Fruit fly (Drosophila melanogaster): Measurements from ENCODE around the gene swm.
A peak's percentile ranks its signal among the peaks of the same experiment; 100 is the strongest.

The swm gene

dm6 chr2L:19528308-19528707, 35.3 kb downstream of the swm start (continued):
- TF ChIP-seq CG8281 (tag; optimal IDR thresholded peaks at IDR 0.05) (peak; percentile 80), CG2202 (tag; optimal IDR thresholded peaks at IDR 0.05) (peak; percentile 49), CG7928 (GFP tag; optimal IDR thresholded peaks at IDR 0.05) (peak; percentile 81), cwo (GFP tag; optimal IDR thresholded peaks at IDR 0.05) (peak; percentile 97), eve (GFP tag; optimal IDR thresholded peaks at IDR 0.05) (no peak), CG7963 (GFP tag; IDR thresholded peaks at IDR 0.05; ENCODE audit: partially characterized antibody) (no peak), CG18764 (GFP tag; optimal IDR thresholded peaks at IDR 0.05) (peak; percentile 79), CG32532 (GFP tag; IDR thresholded peaks at IDR 0.05) (peak; percentile 99), slbo (GFP tag; IDR thresholded peaks at IDR 0.05) (peak; percentile 99), Kr (GFP tag; optimal IDR thresholded peaks at IDR 0.05) (no peak), org-1 (GFP tag; optimal IDR thresholded peaks at IDR 0.05) (peak; percentile 95), CG14667 (GFP tag; IDR thresholded peaks at IDR 0.05) (peak; percentile 93), PHDP (tag; optimal IDR thresholded peaks at IDR 0.05) (peak; percentile 98), gsb (GFP tag; IDR thresholded peaks at IDR 0.05) (peak; percentile 97), CG12659 (GFP tag; optimal IDR thresholded peaks at IDR 0.05) (peak; percentile 97), CG11085 (GFP tag; IDR thresholded peaks at IDR 0.05) (peak; percentile 92), CG3838 (GFP tag; optimal IDR thresholded peaks at IDR 0.05) (peak; percentile 79), E2f2 (GFP tag; IDR thresholded peaks at IDR 0.05) (peak; percentile 80), CG2889 (GFP tag; IDR thresholded peaks at IDR 0.05) (peak; percentile 94), CG10366 (GFP tag; IDR thresholded peaks at IDR 0.05) (peak; percentile 97), Mrtf (GFP tag; IDR thresholded peaks at IDR 0.05) (peak; percentile 95), ase (GFP tag; IDR thresholded peaks at IDR 0.05) (peak; percentile 93), chn (GFP tag; optimal IDR thresholded peaks at IDR 0.05) (peak; percentile 89), NfI (GFP tag; optimal IDR thresholded peaks at IDR 0.05) (peak; percentile 97), CG13296 (GFP tag; optimal IDR thresholded peaks at IDR 0.05) (peak; percentile 98), CG33557 (GFP tag; optimal IDR thresholded peaks at IDR 0.05) (peak; percentile 27), kni (GFP tag; optimal IDR thresholded peaks at IDR 0.05) (no peak), Elba2 (GFP tag; optimal IDR thresholded peaks at IDR 0.05) (no peak), Atf6 (GFP tag; IDR thresholded peaks at IDR 0.05) (peak; percentile 99), fu2 (GFP tag; optimal IDR thresholded peaks at IDR 0.05) (peak; percentile 95), fd96Cb (tag; optimal IDR thresholded peaks at IDR 0.05) (peak; percentile 80), Med (GFP tag) (peak; percentile 100), CG3995 (GFP tag; optimal IDR thresholded peaks at IDR 0.05) (peak; percentile 84), CG15601 (tag; optimal IDR thresholded peaks at IDR 0.05) (peak; percentile 68), unc-4 (GFP tag; IDR thresholded peaks at IDR 0.05; ENCODE audit: partially characterized antibody) (0 out of 2 replicates have a peak, but pooled peaks have one; percentile 29), jigr1 (GFP tag; IDR thresholded peaks at IDR 0.05) (peak; percentile 73; the same call in 2 of the 3 replicates), otp (GFP tag; IDR thresholded peaks at IDR 0.05) (peak; percentile 92), pum (GFP tag; optimal IDR thresholded peaks at IDR 0.05) (peak; percentile 72), ken (GFP tag; IDR thresholded peaks at IDR 0.05) (peak; percentile 90), scrt (GFP tag; optimal IDR thresholded peaks at IDR 0.05) (peak; percentile 95), HHEX (GFP tag; optimal IDR thresholded peaks at IDR 0.05) (peak; percentile 97), CG18262 (tag; optimal IDR thresholded peaks at IDR 0.05) (peak; percentile 83), CG7786 (GFP tag; optimal IDR thresholded peaks at IDR 0.05) (peak; percentile 97), CG10959 (GFP tag; IDR thresholded peaks at IDR 0.05) (peak; percentile 72), wdn (GFP tag; IDR thresholded peaks at IDR 0.05) (peak; percentile 96), CG11560 (tag; IDR thresholded peaks at IDR 0.05) (peak; percentile 88), al (GFP tag; IDR thresholded peaks at IDR 0.05) (peak; percentile 97), ems (GFP tag; optimal IDR thresholded peaks at IDR 0.05) (peak; percentile 96), crp (GFP tag; optimal IDR thresholded peaks at IDR 0.05) (peak in 1 of 2 experiments; percentile 54), ranshi (GFP tag; IDR thresholded peaks at IDR 0.05) (peak; percentile 96), CG7987 (GFP tag; optimal IDR thresholded peaks at IDR 0.05) (peak; percentile 91)

Measured in whole organism, embryonic.